Fruit fly (Drosophila melanogaster) whole organism, adult: ENCODE measurements around the gene miple2.

Source experiments
- CG11617 ChIP-seq: fragments of 200-800 bp; sonication (Bioruptor generic); optimal IDR thresholded peaks from 2 replicates; lab custom pipeline; 2017; ENCODE audit warnings: mild to moderate bottlenecking, missing biosample characterization, missing genetic modification reagents, missing genetic modification characterization
- CG12768 ChIP-seq: fragments of 200-800 bp; sonication (Bioruptor generic); optimal IDR thresholded peaks from 2 replicates; lab custom pipeline; 2017; ENCODE audit warnings: missing biosample characterization, missing genetic modification characterization, mild to moderate bottlenecking, moderate library complexity, missing genetic modification reagents
- CG14711 ChIP-seq: fragments of 200-800 bp; sonication (Bioruptor generic); optimal IDR thresholded peaks from 2 replicates; lab custom pipeline; 2018; ENCODE audit warnings: missing biosample characterization, mild to moderate bottlenecking, missing genetic modification characterization, moderate library complexity
- CG1620 ChIP-seq: fragments of 200-800 bp; sonication (Bioruptor generic); optimal IDR thresholded peaks from 2 replicates; lab custom pipeline; 2016; ENCODE audit warnings: missing biosample characterization, missing genetic modification characterization
- CG7045 ChIP-seq: fragments of 200-800 bp; sonication (Bioruptor generic); optimal IDR thresholded peaks from 2 replicates; lab custom pipeline; 2017; ENCODE audit warnings: missing biosample characterization, mild to moderate bottlenecking, missing genetic modification characterization
- CG7101 ChIP-seq: fragments of 200-800 bp; sonication (Bioruptor generic); optimal IDR thresholded peaks from 2 replicates; lab custom pipeline; 2018; ENCODE audit warnings: missing biosample characterization, mild to moderate bottlenecking, missing genetic modification characterization, moderate library complexity
- Clk ChIP-seq: fragments of 200-800 bp; sonication (Bioruptor generic); optimal IDR thresholded peaks from 2 replicates; lab custom pipeline; 2017; ENCODE audit warnings: missing biosample characterization, missing genetic modification characterization
- Hr96 ChIP-seq: fragments of 200-800 bp; sonication (Bioruptor generic); optimal IDR thresholded peaks from 2 replicates; lab custom pipeline; 2016; ENCODE audit warnings: missing biosample characterization, missing genetic modification characterization
- bab1 ChIP-seq: fragments of 200-800 bp; sonication (Bioruptor generic); optimal IDR thresholded peaks from 3 replicates; lab custom pipeline; 2019; ENCODE audit warnings: missing biosample characterization, mild to moderate bottlenecking, missing genetic modification characterization, moderate library complexity
- kay ChIP-seq: fragments of 200-800 bp; sonication (Bioruptor generic); peaks from one replicate; lab custom pipeline; 2016; ENCODE audit warnings: missing biosample characterization, missing genetic modification characterization, borderline replicate concordance
- ovo ChIP-seq: fragments of 200-800 bp; sonication (Bioruptor generic); optimal IDR thresholded peaks from 2 replicates; lab custom pipeline; 2016; ENCODE audit warnings: missing biosample characterization, missing genetic modification characterization
- pad ChIP-seq: fragments of 200-800 bp; sonication (Bioruptor generic); optimal IDR thresholded peaks from 3 replicates; lab custom pipeline; 2017; ENCODE audit warnings: missing biosample characterization, missing genetic modification characterization, mild to moderate bottlenecking, moderate library complexity, missing genetic modification reagents
- tj ChIP-seq: fragments of 200-800 bp; sonication (Bioruptor generic); optimal IDR thresholded peaks from 3 replicates; lab custom pipeline; 2017; ENCODE audit warnings: missing biosample characterization, mild to moderate bottlenecking, missing genetic modification characterization, moderate library complexity
- toe ChIP-seq: fragments of 200-800 bp; sonication (Bioruptor generic); optimal IDR thresholded peaks from 2 replicates; lab custom pipeline; 2016; ENCODE audit warnings: missing biosample characterization, missing genetic modification characterization

- TF ChIP-seq CG7045 (GFP tag; lab: Kevin White, UChicago) = no peak
- TF ChIP-seq pad = no peak
- TF ChIP-seq Clk (GFP tag; lab: Kevin White, UChicago) = no peak
- TF ChIP-seq CG1620 = no peak
- TF ChIP-seq tj = no peak
- TF ChIP-seq CG12768 (GFP tag; lab: Kevin White, UChicago) = no peak
- TF ChIP-seq Hr96 = no peak
- no peak for TF ChIP-seq CG7101 (tag; lab: Kevin White, UChicago)
- TF ChIP-seq kay (GFP tag; lab: Kevin White, UChicago) = no peak
- no peak for TF ChIP-seq ovo (GFP tag; lab: Kevin White, UChicago)
- TF ChIP-seq CG14711 (tag; lab: Kevin White, UChicago) = no peak
- no peak for TF ChIP-seq bab1 (GFP tag; lab: Kevin White, UChicago)
- TF ChIP-seq CG11617 (GFP tag; lab: Kevin White, UChicago) = no peak
- TF ChIP-seq toe (GFP tag; lab: Kevin White, UChicago) = no peak
These were observed 41.3 kb downstream of the miple2 start for dm6 chr3L:312323-312722.
